Worm (Caenorhabditis elegans) whole organism, L2 larva: ENCODE measurements around the gene C16A11.2.

Experiments
- C34F6.9 ChIP-seq: fragments of 150-350 bp; optimal IDR thresholded peaks from 2 replicates; lab custom pipeline; 2014; ENCODE audit warnings: missing biosample characterization, missing genetic modification characterization
- R02D3.7 ChIP-seq: fragments of 150-350 bp; optimal IDR thresholded peaks from 2 replicates; lab custom pipeline; 2014; ENCODE audit warnings: missing biosample characterization, missing genetic modification characterization
- Y55F3AM.14 ChIP-seq: fragments of 200-800 bp; sonication (Bioruptor generic); optimal IDR thresholded peaks from 2 replicates; lab custom pipeline; 2018; ENCODE audit warnings: mild to moderate bottlenecking, missing genetic modification characterization, missing compliant biosample characterization
- ZK546.5 ChIP-seq: sonication (generic microtip); optimal IDR thresholded peaks from 2 replicates; lab custom pipeline; 2017; ENCODE audit warnings: missing biosample characterization, missing genetic modification characterization
- aly-2 ChIP-seq: fragments of 150-350 bp; optimal IDR thresholded peaks from 2 replicates; lab custom pipeline; 2014; ENCODE audit warnings: missing biosample characterization, missing genetic modification characterization
- ceh-16 ChIP-seq: fragments of 150-350 bp; optimal IDR thresholded peaks from 2 replicates; lab custom pipeline; 2014; ENCODE audit warnings: missing biosample characterization, missing genetic modification characterization
- crh-2 ChIP-seq: sonication (generic microtip); optimal IDR thresholded peaks from 2 replicates; lab custom pipeline; 2017; ENCODE audit warnings: missing biosample characterization, missing genetic modification characterization
- dmd-4 ChIP-seq: sonication (generic microtip); optimal IDR thresholded peaks from 2 replicates; lab custom pipeline; 2017; ENCODE audit warnings: missing biosample characterization, missing genetic modification characterization
- elt-1 ChIP-seq: fragments of 150-350 bp; optimal IDR thresholded peaks from 2 replicates; lab custom pipeline; 2014; ENCODE audit warnings: missing biosample characterization, missing genetic modification characterization
- fos-1 ChIP-seq: fragments of 150-350 bp; optimal IDR thresholded peaks from 2 replicates; lab custom pipeline; 2014; ENCODE audit warnings: missing biosample characterization, missing genetic modification characterization
- gmeb-1 ChIP-seq: fragments of 150-350 bp; optimal IDR thresholded peaks from 2 replicates; lab custom pipeline; 2014; ENCODE audit warnings: missing biosample characterization, missing genetic modification characterization
- lin-13 ChIP-seq: fragments of 150-350 bp; optimal IDR thresholded peaks from 2 replicates; lab custom pipeline; 2014; ENCODE audit warnings: missing biosample characterization, missing genetic modification reagents, missing genetic modification characterization
- lin-39 ChIP-seq: fragments of 150-350 bp; optimal IDR thresholded peaks from 2 replicates; lab custom pipeline; 2014; ENCODE audit warnings: missing biosample characterization, missing genetic modification reagents, missing genetic modification characterization
- lsy-2 ChIP-seq, 2 experiments: fragments of 150-350 bp in 1 of 2; sonication (generic microtip) in 1 of 2; optimal IDR thresholded peaks; 2 replicates each; lab custom pipeline; 2014 to 2017; ENCODE audit warnings: missing biosample characterization in 2 of 2, missing genetic modification characterization in 2 of 2
- mbf-1 ChIP-seq: sonication (generic microtip); optimal IDR thresholded peaks from 2 replicates; lab custom pipeline; 2017; ENCODE audit warnings: missing biosample characterization, missing genetic modification characterization
- nhr-10 ChIP-seq: sonication (generic microtip); optimal IDR thresholded peaks from 2 replicates; lab custom pipeline; 2017; ENCODE audit warnings: missing biosample characterization, missing genetic modification characterization
- nhr-12 ChIP-seq: fragments of 150-350 bp; optimal IDR thresholded peaks from 2 replicates; lab custom pipeline; 2014; ENCODE audit warnings: missing biosample characterization, missing genetic modification characterization
- nhr-129 ChIP-seq: fragments of 150-350 bp; optimal IDR thresholded peaks from 2 replicates; lab custom pipeline; 2014; ENCODE audit warnings: missing biosample characterization, missing genetic modification characterization
- nhr-21 ChIP-seq: fragments of 150-350 bp; optimal IDR thresholded peaks from 2 replicates; lab custom pipeline; 2014; ENCODE audit warnings: missing biosample characterization, missing genetic modification characterization
- nhr-23 ChIP-seq: fragments of 150-350 bp; optimal IDR thresholded peaks from 2 replicates; lab custom pipeline; 2014; ENCODE audit warnings: missing biosample characterization, missing genetic modification reagents, missing genetic modification characterization
- nhr-25 ChIP-seq: fragments of 150-350 bp; sonication (generic microtip); optimal IDR thresholded peaks from 3 replicates; lab custom pipeline; 2014; ENCODE audit warnings: missing biosample characterization, missing genetic modification characterization
- nhr-6 ChIP-seq: fragments of 150-350 bp; optimal IDR thresholded peaks from 2 replicates; lab custom pipeline; 2014; ENCODE audit warnings: missing biosample characterization, missing genetic modification characterization
- peb-1 ChIP-seq: fragments of 150-350 bp; optimal IDR thresholded peaks from 2 replicates; lab custom pipeline; 2014; ENCODE audit warnings: missing biosample characterization, missing genetic modification characterization
- skn-1 ChIP-seq: sonication (generic microtip); optimal IDR thresholded peaks from 2 replicates; lab custom pipeline; 2017; ENCODE audit warnings: missing biosample characterization, missing genetic modification characterization
- sma-3 ChIP-seq: sonication (generic microtip); optimal IDR thresholded peaks from 2 replicates; lab custom pipeline; 2016; ENCODE audit warnings: missing genetic modification reagents, missing genetic modification characterization, missing compliant biosample characterization
- sma-9 ChIP-seq, 2 experiments: fragments of 150-350 bp in 1 of 2; sonication (generic microtip) in 1 of 2; optimal IDR thresholded peaks; 2 replicates each; lab custom pipeline; 2014 to 2016; ENCODE audit warnings: missing genetic modification characterization in 2 of 2, mild to moderate bottlenecking in 1 of 2, missing biosample characterization in 1 of 2, missing compliant biosample characterization in 1 of 2, missing genetic modification reagents in 1 of 2, moderate library complexity in 1 of 2
- snpc-4 ChIP-seq: fragments of 150-350 bp; optimal IDR thresholded peaks from 2 replicates; lab custom pipeline; 2014; ENCODE audit warnings: missing biosample characterization, missing genetic modification characterization
- unc-39 ChIP-seq: fragments of 150-350 bp; optimal IDR thresholded peaks from 2 replicates; lab custom pipeline; 2014; ENCODE audit warnings: missing biosample characterization, missing genetic modification characterization
- unc-55 ChIP-seq: fragments of 150-350 bp; sonication (generic microtip); optimal IDR thresholded peaks from 3 replicates; lab custom pipeline; 2014; ENCODE audit warnings: missing biosample characterization, missing genetic modification reagents, missing genetic modification characterization
- zag-1 ChIP-seq: fragments of 150-350 bp; optimal IDR thresholded peaks from 2 replicates; lab custom pipeline; 2014; ENCODE audit warnings: missing biosample characterization, missing genetic modification characterization
- ztf-1 ChIP-seq: fragments of 200-800 bp; sonication (Bioruptor generic); conservative IDR thresholded peaks from 2 replicates; pipeline ENCODE4 v1.3.6; 2022; ENCODE audit warnings: missing genetic modification characterization, missing compliant biosample characterization
- ztf-11 ChIP-seq: sonication (generic microtip); optimal IDR thresholded peaks from 2 replicates; lab custom pipeline; 2017; ENCODE audit warnings: missing biosample characterization, missing genetic modification characterization
- ztf-4 ChIP-seq: fragments of 150-350 bp; optimal IDR thresholded peaks from 2 replicates; lab custom pipeline; 2014; ENCODE audit warnings: missing biosample characterization, missing genetic modification characterization

Gene C16A11.2

DNA sequence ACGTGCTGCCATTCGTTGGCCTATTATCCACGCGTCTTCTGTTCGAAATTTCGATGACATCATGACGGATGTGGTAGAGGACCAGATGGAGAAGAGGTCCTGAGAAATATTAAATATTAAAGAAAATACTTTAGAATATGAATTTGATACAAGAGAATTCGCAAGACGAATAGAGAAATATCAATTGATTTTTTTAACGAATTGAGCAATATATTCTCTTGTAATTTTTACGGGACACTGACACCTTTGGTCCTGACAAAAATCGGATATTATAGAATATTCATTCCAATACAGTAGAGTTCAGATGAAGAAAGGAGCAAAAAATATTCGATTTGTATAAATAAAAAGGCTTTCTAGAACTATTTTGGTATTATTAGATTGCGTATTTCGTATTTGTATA lies 50.1 kb downstream of the C16A11.2 start, which contains the start of gene C01F1.6:
Gene C01F1.6 (minus strand): TSS at position 101 of the 400 bp plus-strand sequence.
- TF ChIP-seq lin-13 (GFP tag; lab: Kevin White, UChicago) (no peak), lin-39 (tag; lab: Kevin White, UChicago) (no peak), zag-1 (tag; lab: Kevin White, UChicago) (no peak), aly-2 (no peak), fos-1 (no peak), sma-9 (GFP tag; optimal IDR thresholded peaks at IDR 0.05; lab: Kevin White, UChicago) (no peak), sma-9 (tag; optimal IDR thresholded peaks at IDR 0.05; lab: Kevin White, UChicago) (no peak), dmd-4 (tag; lab: Kevin White, UChicago) (no peak), nhr-23 (tag; lab: Kevin White, UChicago) (no peak), unc-55 (GFP tag; lab: Kevin White, UChicago) (no peak), peb-1 (no peak), mbf-1 (tag; lab: Kevin White, UChicago) (no peak), snpc-4 (tag; lab: Kevin White, UChicago) (no peak), sma-3 (GFP tag; lab: Kevin White, UChicago) (no peak), gmeb-1 (tag; lab: Kevin White, UChicago) (no peak), ZK546.5 (tag; lab: Kevin White, UChicago) (no peak), nhr-21 (tag; lab: Kevin White, UChicago) (no peak)

- TF ChIP-seq lin-39 (tag; lab: Kevin White, UChicago) (no peak), nhr-23 (tag; lab: Kevin White, UChicago) (no peak), ztf-1 (GFP tag; lab: Robert Waterston, UW) (no peak), nhr-6 (tag; lab: Kevin White, UChicago) (no peak), crh-2 (tag; lab: Kevin White, UChicago) (no peak), ceh-16 (no peak), lsy-2 (tag; optimal IDR thresholded peaks at IDR 0.05; lab: Kevin White, UChicago) (no peak), sma-9 (GFP tag; optimal IDR thresholded peaks at IDR 0.05; lab: Kevin White, UChicago) (no peak), sma-9 (tag; optimal IDR thresholded peaks at IDR 0.05; lab: Kevin White, UChicago) (no peak), nhr-129 (tag; lab: Kevin White, UChicago) (no peak), ztf-11 (tag; lab: Kevin White, UChicago) (no peak), nhr-12 (tag; lab: Kevin White, UChicago) (no peak), C34F6.9 (tag; lab: Kevin White, UChicago) (peak; percentile 15), fos-1 (peak; percentile 43)
Measured at ce11 chrII:4288572-4288971, 50.6 kb downstream of the C16A11.2 start.

DNA sequence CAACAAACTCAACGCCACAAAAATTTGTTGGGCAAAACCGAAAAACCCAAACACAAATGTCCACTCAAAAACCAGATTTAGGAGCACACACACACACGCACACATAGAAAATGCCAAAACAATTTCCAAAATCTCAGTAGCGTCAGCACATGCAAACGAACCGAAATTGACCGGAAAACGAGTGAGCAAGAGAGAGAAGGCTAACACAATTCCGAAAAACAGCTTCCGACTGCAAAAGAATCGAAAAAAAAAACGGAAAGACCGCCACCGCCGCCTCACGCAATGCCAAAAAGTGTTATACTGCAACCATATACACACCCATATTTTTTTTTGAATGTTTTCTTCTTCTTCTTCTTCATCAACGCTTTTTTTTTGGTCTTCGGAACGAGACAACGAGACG lies 53.8 kb downstream of the C16A11.2 start:
- TF ChIP-seq ztf-4 (tag; lab: Kevin White, UChicago) (no peak), gmeb-1 (tag; lab: Kevin White, UChicago) (no peak), ztf-1 (GFP tag; lab: Robert Waterston, UW) (no peak), nhr-23 (tag; lab: Kevin White, UChicago) (no peak), nhr-21 (tag; lab: Kevin White, UChicago) (no peak), nhr-25 (tag; lab: Kevin White, UChicago) (no peak), R02D3.7 (tag; lab: Kevin White, UChicago) (no peak), peb-1 (no peak), nhr-129 (tag; lab: Kevin White, UChicago) (no peak), skn-1 (tag; lab: Kevin White, UChicago) (no peak), sma-9 (GFP tag; optimal IDR thresholded peaks at IDR 0.05; lab: Kevin White, UChicago) (no peak), sma-9 (tag; optimal IDR thresholded peaks at IDR 0.05; lab: Kevin White, UChicago) (no peak), nhr-10 (tag; lab: Kevin White, UChicago) (no peak), aly-2 (no peak), snpc-4 (tag; lab: Kevin White, UChicago) (no peak), unc-39 (tag; lab: Kevin White, UChicago) (no peak)

DNA sequence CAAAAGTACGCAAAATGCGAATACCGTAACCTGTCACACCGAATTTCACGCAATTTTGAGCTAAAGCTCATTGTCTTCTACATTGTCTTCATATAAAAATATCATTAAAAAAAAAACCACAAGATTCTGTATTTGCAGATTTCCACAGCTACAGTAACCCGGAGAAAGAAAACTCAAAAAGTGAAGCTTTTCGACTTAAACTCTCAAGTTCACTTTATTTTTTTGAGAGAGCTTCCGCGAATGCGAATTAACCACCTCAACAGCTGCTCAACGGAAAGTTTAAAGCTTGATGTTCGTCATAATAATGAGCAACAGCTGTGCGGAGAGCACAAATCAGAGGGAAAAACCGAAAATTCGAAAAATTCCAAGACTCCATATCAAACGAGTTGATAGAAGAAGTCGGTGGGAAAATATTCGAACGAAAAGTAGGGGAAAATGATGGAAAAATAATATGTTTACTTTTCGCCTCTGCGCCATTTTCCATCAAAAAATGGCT lies 55.1 kb downstream of the C16A11.2 start:
- TF ChIP-seq skn-1 (tag; lab: Kevin White, UChicago) (no peak), C34F6.9 (tag; lab: Kevin White, UChicago) (no peak)
- TF ChIP-seq, all 48 proteins: peak for 0

ce11 chrII:4294189-4294588 lies 56.2 kb downstream of the C16A11.2 start:
- TF ChIP-seq elt-1 (tag; lab: Kevin White, UChicago) (peak; percentile 17), sma-9 (GFP tag; optimal IDR thresholded peaks at IDR 0.05; lab: Kevin White, UChicago) (peak; percentile 11), sma-9 (tag; optimal IDR thresholded peaks at IDR 0.05; lab: Kevin White, UChicago) (no peak), Y55F3AM.14 (GFP tag; lab: Kevin White, UChicago) (no peak)
